Worm (Caenorhabditis elegans) whole organism, L3 larva: Measurements from ENCODE around the gene zip-9.

Experiments used
- R02D3.7 ChIP-seq: fragments of 150-350 bp; optimal IDR thresholded peaks from 2 replicates; lab custom pipeline; 2014; ENCODE audit warnings: missing biosample characterization, missing genetic modification characterization
- ZK546.5 ChIP-seq: sonication (generic microtip); optimal IDR thresholded peaks from 2 replicates; lab custom pipeline; 2017; ENCODE audit warnings: missing biosample characterization, missing genetic modification characterization
- aly-2 ChIP-seq: fragments of 150-350 bp; optimal IDR thresholded peaks from 2 replicates; lab custom pipeline; 2014; ENCODE audit warnings: missing biosample characterization, missing genetic modification characterization
- ama-1 ChIP-seq: fragments of 150-350 bp; optimal IDR thresholded peaks from 2 replicates; lab custom pipeline; 2018
- ceh-16 ChIP-seq: sonication (generic microtip); optimal IDR thresholded peaks from 2 replicates; lab custom pipeline; 2017; ENCODE audit warnings: missing biosample characterization, missing genetic modification characterization
- ceh-28 ChIP-seq: fragments of 150-350 bp; optimal IDR thresholded peaks from 2 replicates; lab custom pipeline; 2014; ENCODE audit warnings: missing biosample characterization, missing genetic modification reagents, missing genetic modification characterization
- ceh-82 ChIP-seq: fragments of 150-350 bp; optimal IDR thresholded peaks from 2 replicates; lab custom pipeline; 2014; ENCODE audit warnings: missing biosample characterization, missing genetic modification characterization
- ceh-9 ChIP-seq: sonication (generic microtip); optimal IDR thresholded peaks from 2 replicates; lab custom pipeline; 2018; ENCODE audit warnings: missing biosample characterization, missing genetic modification characterization
- daf-12 ChIP-seq: fragments of 150-350 bp; optimal IDR thresholded peaks from 2 replicates; lab custom pipeline; 2014; ENCODE audit warnings: missing biosample characterization, missing genetic modification reagents, missing genetic modification characterization
- egl-5 ChIP-seq: fragments of 150-350 bp; optimal IDR thresholded peaks from 2 replicates; lab custom pipeline; 2017; ENCODE audit warnings: missing biosample characterization, missing genetic modification reagents, missing genetic modification characterization, inconsistent platforms
- elt-1 ChIP-seq: fragments of 150-350 bp; optimal IDR thresholded peaks from 2 replicates; lab custom pipeline; 2014; ENCODE audit warnings: missing biosample characterization, missing genetic modification characterization
- elt-2 ChIP-seq: sonication (generic microtip); optimal IDR thresholded peaks from 2 replicates; lab custom pipeline; 2016; ENCODE audit warnings: missing genetic modification reagents, mild to moderate bottlenecking, missing genetic modification characterization, missing compliant biosample characterization
- elt-3 ChIP-seq, 3 experiments: fragments of 150-350 bp in 1 of 3; sonication (generic microtip) in 2 of 3; optimal IDR thresholded peaks; 2 replicates in 2 of 3; 4 replicates in 1 of 3; lab custom pipeline; 2014 to 2017; ENCODE audit warnings: missing biosample characterization in 3 of 3, missing genetic modification characterization in 3 of 3
- eor-1 ChIP-seq, 2 experiments: fragments of 150-350 bp; optimal IDR thresholded peaks; 2 replicates each; lab custom pipeline; 2014 to 2018; ENCODE audit warnings: missing biosample characterization in 2 of 2, missing genetic modification characterization in 2 of 2
- fkh-10 ChIP-seq: sonication (generic microtip); optimal IDR thresholded peaks from 2 replicates; lab custom pipeline; 2017; ENCODE audit warnings: missing biosample characterization, missing genetic modification reagents, missing genetic modification characterization
- fkh-2 ChIP-seq: fragments of 150-350 bp; optimal IDR thresholded peaks from 2 replicates; lab custom pipeline; 2014; ENCODE audit warnings: missing biosample characterization, missing genetic modification reagents, missing genetic modification characterization
- fos-1 ChIP-seq: fragments of 150-350 bp; optimal IDR thresholded peaks from 2 replicates; lab custom pipeline; 2014; ENCODE audit warnings: missing biosample characterization, missing genetic modification characterization
- jun-1 ChIP-seq: fragments of 150-350 bp; optimal IDR thresholded peaks from 2 replicates; lab custom pipeline; 2014; ENCODE audit warnings: missing biosample characterization, missing genetic modification reagents, missing genetic modification characterization
- lin-39 ChIP-seq: fragments of 150-350 bp; optimal IDR thresholded peaks from 2 replicates; lab custom pipeline; 2018; ENCODE audit warnings: missing biosample characterization, missing genetic modification reagents, missing genetic modification characterization
- lsy-12 ChIP-seq: sonication (generic microtip); optimal IDR thresholded peaks from 2 replicates; lab custom pipeline; 2016; ENCODE audit warnings: mild to moderate bottlenecking, missing genetic modification characterization, missing compliant biosample characterization
- nfya-1 ChIP-seq: sonication (generic microtip); optimal IDR thresholded peaks from 2 replicates; lab custom pipeline; 2017; ENCODE audit warnings: missing genetic modification characterization, mild to moderate bottlenecking, missing compliant biosample characterization, antibody characterized with exemption, moderate library complexity; ENCODE audit not compliant: insufficient read depth
- nhr-12 ChIP-seq: fragments of 150-350 bp; optimal IDR thresholded peaks from 2 replicates; lab custom pipeline; 2014; ENCODE audit warnings: missing biosample characterization, missing genetic modification characterization
- nhr-237 ChIP-seq: fragments of 150-350 bp; optimal IDR thresholded peaks from 2 replicates; lab custom pipeline; 2014; ENCODE audit warnings: missing biosample characterization, missing genetic modification characterization
- nhr-67 ChIP-seq: fragments of 150-350 bp; optimal IDR thresholded peaks from 2 replicates; lab custom pipeline; 2014; ENCODE audit warnings: missing biosample characterization, missing genetic modification characterization
- nhr-76 ChIP-seq: fragments of 150-350 bp; sonication (generic microtip); optimal IDR thresholded peaks from 5 replicates; lab custom pipeline; 2014; ENCODE audit warnings: missing biosample characterization, missing genetic modification characterization
- nhr-77 ChIP-seq: fragments of 150-350 bp; optimal IDR thresholded peaks from 2 replicates; lab custom pipeline; 2014; ENCODE audit warnings: missing biosample characterization, missing genetic modification characterization
- pqm-1 ChIP-seq: fragments of 150-350 bp; optimal IDR thresholded peaks from 2 replicates; lab custom pipeline; 2017; ENCODE audit warnings: missing biosample characterization, missing genetic modification characterization, inconsistent platforms
- sea-2 ChIP-seq: fragments of 150-350 bp; sonication (generic microtip); optimal IDR thresholded peaks from 4 replicates; lab custom pipeline; 2014; ENCODE audit warnings: missing biosample characterization, missing genetic modification reagents, missing genetic modification characterization
- skn-1 ChIP-seq: fragments of 150-350 bp; optimal IDR thresholded peaks from 2 replicates; lab custom pipeline; 2014; ENCODE audit warnings: missing biosample characterization, missing genetic modification characterization
- snpc-4 ChIP-seq: fragments of 150-350 bp; optimal IDR thresholded peaks from 2 replicates; lab custom pipeline; 2014; ENCODE audit warnings: missing biosample characterization, missing genetic modification characterization
- zag-1 ChIP-seq: fragments of 150-350 bp; optimal IDR thresholded peaks from 2 replicates; lab custom pipeline; 2014; ENCODE audit warnings: missing biosample characterization, missing genetic modification characterization

zip-9 gene

DNA sequence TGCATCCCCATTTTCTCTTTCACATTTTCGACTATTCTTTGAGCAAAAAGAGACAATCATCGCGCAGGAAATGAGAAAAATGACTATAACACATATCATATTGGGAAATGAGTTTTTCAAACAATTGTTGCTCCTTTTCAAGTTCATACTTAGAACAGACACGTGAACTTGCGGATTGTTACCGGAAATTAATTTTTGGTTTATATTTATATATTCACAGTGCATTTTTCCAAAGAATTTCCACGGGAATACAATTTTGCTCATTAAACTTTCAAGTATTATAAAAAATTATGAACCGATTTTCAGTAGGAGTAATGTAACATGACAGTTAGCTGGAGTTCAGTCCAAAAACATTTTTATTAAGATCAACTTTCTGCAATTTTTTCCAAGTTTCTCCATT lies 19.0 kb upstream of the zip-9 start, which contains the start of gene F58B4.7:
Gene F58B4.7 (minus strand): TSS at position 101 of the 400 bp plus-strand sequence.
- TF ChIP-seq aly-2 (no peak), sea-2 (GFP tag; lab: Kevin White, UChicago) (no peak), nhr-237 (tag; lab: Kevin White, UChicago) (no peak), snpc-4 (no peak), ama-1 (lab: Kevin White, UChicago) (no peak), fkh-2 (tag; lab: Kevin White, UChicago) (no peak), ceh-28 (tag; lab: Kevin White, UChicago) (no peak)

DNA sequence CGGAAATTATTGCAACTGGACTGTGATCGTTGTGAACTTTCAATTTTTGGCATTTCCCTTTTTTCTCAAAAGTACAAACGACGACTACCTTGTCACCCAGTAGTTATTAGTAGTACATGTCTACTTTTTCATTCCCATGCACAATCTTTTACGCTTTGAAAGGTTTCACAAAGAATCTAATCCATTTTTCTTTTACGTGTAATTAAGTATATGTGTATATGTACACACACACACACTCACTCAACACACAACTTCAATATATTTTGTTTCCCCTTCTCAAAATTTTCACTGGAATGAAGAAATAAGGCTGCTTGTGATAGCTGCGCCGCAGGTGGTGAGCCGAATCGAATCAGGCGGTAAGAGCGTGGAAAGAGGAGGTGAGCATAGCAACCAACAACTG lies 17.5 kb upstream of the zip-9 start, which contains the start of gene F58B4.6:
Gene F58B4.6 (plus strand): TSS at position 301 of the 400 bp plus-strand sequence.
- TF ChIP-seq elt-1 (tag; lab: Kevin White, UChicago) (no peak), zag-1 (tag; lab: Kevin White, UChicago) (no peak), nhr-77 (tag; lab: Kevin White, UChicago) (no peak), eor-1 (tag; optimal IDR thresholded peaks at IDR 0.05; lab: Kevin White, UChicago) (no peak), lsy-12 (tag; lab: Kevin White, UChicago) (no peak), nfya-1 (tag; lab: Kevin White, UChicago) (no peak), nhr-12 (tag; lab: Kevin White, UChicago) (no peak), daf-12 (tag; lab: Kevin White, UChicago) (no peak), fkh-2 (tag; lab: Kevin White, UChicago) (no peak), sea-2 (GFP tag; lab: Kevin White, UChicago) (no peak), skn-1 (tag; lab: Kevin White, UChicago) (no peak), ceh-28 (tag; lab: Kevin White, UChicago) (no peak), R02D3.7 (no peak), ceh-9 (tag; lab: Kevin White, UChicago) (no peak), ceh-82 (tag; lab: Kevin White, UChicago) (no peak), elt-2 (tag; lab: Kevin White, UChicago) (no peak), nhr-237 (tag; lab: Kevin White, UChicago) (no peak)

DNA sequence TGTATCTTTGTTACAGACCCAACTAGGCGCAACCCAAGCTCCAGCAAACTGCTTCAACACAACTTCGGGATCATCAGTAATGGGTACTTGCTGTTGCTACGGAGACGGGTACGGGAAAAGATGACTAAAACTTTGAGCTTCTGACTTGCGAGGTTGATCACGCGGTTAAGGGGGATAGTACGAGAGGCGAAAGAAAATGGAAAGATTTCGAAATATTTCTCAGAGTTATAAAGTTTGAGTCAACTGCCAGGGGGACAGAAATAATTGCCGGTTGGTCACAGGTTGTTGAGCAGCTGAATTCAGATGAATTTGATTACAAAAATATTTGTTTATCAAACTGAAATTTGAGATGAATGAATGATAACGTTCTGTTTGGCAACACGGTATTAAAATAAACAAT lies 16.6 kb upstream of the zip-9 start:
- TF ChIP-seq fos-1 (tag; lab: Kevin White, UChicago) (no peak), nhr-12 (tag; lab: Kevin White, UChicago) (no peak), pqm-1 (no peak), elt-3 (tag; optimal IDR thresholded peaks at IDR 0.05; lab: Kevin White, UChicago) (no peak), ceh-16 (tag; lab: Kevin White, UChicago) (no peak), lin-39 (tag; lab: Kevin White, UChicago) (no peak)

DNA sequence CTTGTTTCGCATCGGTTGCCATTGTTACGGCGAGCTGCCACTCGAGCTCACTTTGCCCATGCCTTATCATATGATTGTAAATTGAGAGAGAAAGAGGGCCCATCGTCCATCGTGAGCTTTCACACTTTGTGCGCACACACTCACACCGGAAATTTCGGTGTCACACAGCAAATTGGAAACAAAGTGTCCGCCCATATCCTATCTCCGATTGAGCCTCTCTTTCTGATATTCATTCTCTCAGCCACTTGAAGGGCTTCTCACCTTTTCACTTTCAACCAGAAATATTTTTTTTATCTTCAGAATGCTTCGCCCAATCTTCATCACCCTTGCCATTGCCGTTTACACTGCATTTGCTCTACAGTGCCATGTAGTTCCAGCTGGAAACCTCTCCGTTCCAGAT lies 12.8 kb upstream of the zip-9 start, which contains the start of gene F58B4.3:
Gene F58B4.3 (plus strand): TSS at position 301 of the 400 bp plus-strand sequence.
- no peak for TF ChIP-seq eor-1 (tag; optimal IDR thresholded peaks at IDR 0.05; lab: Kevin White, UChicago)

DNA sequence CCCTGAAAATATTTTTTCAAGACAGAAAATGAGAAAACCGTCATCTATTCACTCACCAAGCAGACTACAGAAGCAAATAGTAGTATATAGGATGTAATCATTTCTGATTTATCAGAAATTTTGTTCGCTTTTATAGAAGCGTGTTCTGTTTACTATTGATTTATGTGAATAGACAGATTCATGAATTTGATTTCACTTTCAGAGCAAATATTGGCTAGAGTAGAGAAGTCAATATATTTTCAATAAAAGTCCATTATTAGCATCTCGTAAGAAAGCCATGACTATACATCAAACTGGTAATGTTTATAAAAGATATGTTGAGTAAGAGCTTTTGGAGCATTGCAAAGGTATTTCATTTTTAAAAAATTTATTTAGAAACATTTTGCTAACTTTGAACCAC lies 11.1 kb upstream of the zip-9 start, which contains the start of gene scvp-1:
Gene scvp-1 (minus strand): TSS at position 101 of the 400 bp plus-strand sequence.
- TF ChIP-seq nfya-1 (tag; lab: Kevin White, UChicago) = no peak
- no peak for TF ChIP-seq ceh-16 (tag; lab: Kevin White, UChicago)
- no peak for TF ChIP-seq fkh-2 (tag; lab: Kevin White, UChicago)
- no peak for TF ChIP-seq nhr-76 (tag; lab: Kevin White, UChicago)
- no peak for TF ChIP-seq elt-2 (tag; lab: Kevin White, UChicago)
- TF ChIP-seq elt-1 (tag; lab: Kevin White, UChicago) = no peak
- TF ChIP-seq jun-1 (tag; lab: Kevin White, UChicago) = no peak
- TF ChIP-seq fkh-10 = no peak
- no peak for TF ChIP-seq egl-5 (tag; lab: Kevin White, UChicago)
- TF ChIP-seq nhr-77 (tag; lab: Kevin White, UChicago) = no peak
- no peak for TF ChIP-seq R02D3.7
- TF ChIP-seq ZK546.5 (tag; lab: Kevin White, UChicago) = no peak
- TF ChIP-seq nhr-67 = no peak

DNA sequence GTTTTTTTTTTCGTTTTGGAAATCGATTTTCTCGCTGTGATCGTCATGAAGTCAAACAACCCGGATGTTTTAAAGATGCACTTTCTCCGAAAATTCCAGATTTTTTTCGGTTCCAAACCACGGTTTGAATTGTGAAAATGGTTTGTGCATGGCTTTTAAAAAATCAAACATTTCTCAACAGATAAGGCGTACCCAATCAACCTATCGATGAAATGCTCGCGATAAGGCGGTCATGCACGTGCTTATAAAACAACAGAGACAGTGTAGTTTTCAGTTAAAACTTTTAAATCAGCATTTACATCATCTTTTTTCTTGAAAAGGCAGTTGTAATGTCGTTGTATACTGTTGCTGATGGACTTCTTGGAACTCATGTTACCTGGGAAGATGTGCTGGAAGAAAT lies 9.8 kb upstream of the zip-9 start, which contains the start of gene F58B4.5:
Gene F58B4.5 (plus strand): TSS at position 283 of the 400 bp plus-strand sequence.
- TF ChIP-seq R02D3.7 (no peak), elt-2 (tag; lab: Kevin White, UChicago) (peak; percentile 94), pqm-1 (peak; percentile 29), ceh-82 (tag; lab: Kevin White, UChicago) (no peak)
